Fruit fly (Drosophila melanogaster) whole organism, larva: Measurements from ENCODE around the gene disco-r.
A peak's percentile ranks its signal among the peaks of the same experiment; 100 is the strongest.

Source experiments
- noc ChIP-seq: fragments of 200-800 bp; sonication (Bioruptor generic); optimal IDR thresholded peaks from 3 replicates; lab custom pipeline; 2019; ENCODE audit warnings: missing biosample characterization, mild to moderate bottlenecking, missing genetic modification characterization, moderate library complexity

Gene disco-r

DNA sequence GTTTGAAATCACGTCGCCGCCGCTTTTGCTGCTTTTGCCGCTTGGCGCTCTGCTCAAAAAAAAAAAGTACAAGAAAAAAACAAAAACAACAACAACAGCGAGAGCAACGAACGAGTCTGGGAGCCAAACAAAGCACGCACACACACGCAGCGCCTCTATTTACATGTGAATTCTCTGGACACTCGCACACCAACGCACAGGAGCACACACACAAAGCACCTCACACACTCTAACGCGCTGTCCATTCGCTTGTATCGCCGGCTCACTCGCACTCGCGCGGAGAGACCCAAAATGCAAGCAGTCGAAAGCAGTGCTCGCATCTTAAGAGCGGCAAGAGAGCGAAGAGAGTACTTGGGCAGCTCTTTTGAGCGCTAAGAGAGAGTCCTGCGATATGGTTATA, at the start of gene disco-r:
disco-r (minus strand) TSS at position 4 of the 400 bp plus-strand sequence.
- no peak for TF ChIP-seq noc

DNA sequence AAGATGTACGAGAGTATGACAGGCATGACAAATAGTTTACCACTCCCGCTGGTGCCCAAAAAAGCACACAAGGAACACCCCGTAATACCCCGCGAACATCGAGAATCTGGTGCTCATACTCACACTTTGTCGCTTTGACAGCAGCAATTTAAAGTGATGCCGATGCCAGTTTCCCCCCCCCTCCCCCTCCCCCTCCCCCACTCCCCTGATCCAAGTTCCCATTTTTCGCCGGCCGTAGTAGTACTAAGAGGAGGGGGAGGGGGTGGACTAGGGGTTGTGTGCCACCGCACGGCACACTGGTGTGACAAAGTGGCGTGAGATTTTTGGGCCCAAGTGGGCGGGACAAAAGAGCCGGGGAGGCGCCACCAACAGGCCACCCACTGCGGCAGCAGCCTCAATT, 45.0 kb upstream of the disco-r start:
- no peak for TF ChIP-seq noc

DNA sequence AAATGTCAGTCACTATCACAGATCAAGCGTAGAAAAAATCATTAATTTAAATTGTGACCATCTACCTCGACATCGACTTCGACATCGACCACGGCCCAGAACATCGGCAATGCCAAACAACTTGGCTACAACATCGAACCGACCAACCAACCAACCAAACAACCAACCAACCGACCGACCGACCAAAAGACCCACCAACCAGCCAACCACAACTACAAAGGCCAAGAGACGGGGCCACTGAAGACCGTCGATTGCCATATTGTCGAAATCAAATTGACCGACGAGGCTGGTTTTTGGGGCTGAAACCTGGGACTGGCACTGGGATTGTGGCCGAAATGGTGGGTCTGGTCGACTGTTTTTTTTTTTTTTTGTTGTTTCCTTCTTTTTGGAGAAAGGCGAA, 26.3 kb upstream of the disco-r start:
- no peak for TF ChIP-seq noc

dm6 chrX:16171427-16171826, 22.6 kb upstream of the disco-r start:
- TF ChIP-seq noc: no peak

DNA sequence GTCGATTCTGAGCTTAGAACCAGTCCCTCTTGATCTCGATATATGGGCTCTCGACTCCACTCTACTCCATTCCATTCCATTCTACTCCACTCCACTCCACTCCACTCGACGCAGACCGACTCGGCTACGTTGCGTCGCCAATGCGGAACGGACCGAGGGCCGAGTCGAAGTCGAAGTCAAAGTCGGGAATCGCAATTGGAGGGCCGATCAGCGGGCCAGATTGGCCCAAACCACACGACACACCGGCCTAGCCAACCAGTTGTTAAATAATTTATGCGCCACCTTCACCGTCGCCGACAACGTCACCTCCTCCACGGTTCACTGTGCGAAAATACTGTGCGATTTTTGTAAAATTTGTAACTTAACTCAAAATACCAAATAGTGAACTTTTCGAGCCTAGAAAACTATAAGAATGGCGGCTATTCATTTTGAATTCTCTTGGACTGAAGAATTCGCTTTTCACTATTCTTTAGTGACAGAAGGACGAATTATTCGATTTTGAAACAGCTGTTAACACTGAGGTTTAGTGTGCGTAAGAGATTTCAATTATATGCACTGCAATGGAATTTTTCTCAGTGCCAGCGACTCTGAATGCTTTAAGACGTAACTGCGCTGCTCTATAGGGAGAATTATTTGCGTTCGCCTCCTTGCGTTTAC, 9.6 kb upstream of the disco-r start:
- TF ChIP-seq noc: no peak

DNA sequence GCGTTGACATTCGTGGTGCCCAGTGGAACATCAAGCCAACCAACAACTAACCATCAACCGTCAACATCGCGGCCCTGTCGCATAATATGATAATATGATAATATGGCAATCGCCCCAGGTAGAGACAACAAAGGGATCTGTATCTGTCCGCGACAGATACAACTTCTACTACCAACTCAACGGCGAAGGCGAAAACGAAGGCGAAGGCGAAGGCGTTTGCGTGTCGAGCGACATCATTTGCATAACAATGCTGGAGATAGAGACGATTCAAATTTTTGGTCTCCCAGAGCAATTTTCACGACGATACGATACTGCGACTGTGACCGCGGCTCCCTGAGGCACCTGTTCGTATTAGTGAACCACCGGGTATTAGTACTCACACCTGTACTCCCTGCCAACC, 8.7 kb upstream of the disco-r start:
- TF ChIP-seq noc: no peak

DNA sequence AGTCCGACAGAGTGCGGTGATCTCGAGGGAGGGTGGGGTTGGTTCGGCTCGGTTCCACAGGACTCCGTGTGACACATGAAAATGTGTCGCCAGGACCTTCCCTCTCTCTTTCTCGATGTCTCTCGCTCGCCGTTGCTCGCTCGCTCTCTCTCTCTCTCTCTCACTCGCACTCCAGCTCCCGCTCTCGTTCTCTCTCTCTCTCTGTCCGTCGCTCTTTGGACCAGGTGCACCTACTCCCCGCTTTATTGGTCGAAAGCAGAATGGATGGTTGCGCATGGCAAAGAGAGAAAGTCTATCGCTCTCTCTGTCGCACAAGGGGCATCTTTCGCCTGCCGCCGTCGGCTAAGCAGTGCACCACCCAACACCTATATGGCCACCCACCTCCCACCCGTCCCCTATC, 1.8 kb upstream of the disco-r start:
- TF ChIP-seq noc: no peak

DNA sequence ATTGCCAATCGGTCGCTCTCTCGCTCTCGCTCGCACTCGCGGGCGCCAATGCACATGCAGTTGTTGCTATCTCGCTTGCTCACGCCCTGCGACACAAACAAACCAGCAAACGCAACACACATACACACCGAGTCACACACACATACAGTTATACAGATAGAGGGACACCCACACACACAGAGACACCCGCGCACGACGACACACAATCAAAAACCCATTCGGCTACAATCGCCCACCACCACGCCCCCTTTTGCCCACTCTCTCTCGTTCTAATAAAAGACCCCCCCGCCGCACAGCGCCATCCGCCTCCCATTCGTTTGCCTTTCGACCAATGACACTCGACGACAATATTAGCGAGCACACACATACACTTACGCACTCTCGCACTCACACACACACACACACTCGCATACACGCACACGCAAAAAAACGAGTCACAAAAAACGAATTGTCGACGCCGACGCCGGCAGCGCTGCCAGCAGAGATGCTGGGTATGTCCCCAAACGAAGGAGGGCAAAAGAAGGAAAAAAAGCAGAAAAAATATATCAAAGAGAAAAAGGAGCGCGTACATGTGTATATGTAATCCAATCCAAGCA, 1.0 kb downstream of the disco-r start:
- no peak for TF ChIP-seq noc

dm6 chrX:16143012-16143411, 5.8 kb downstream of the disco-r start:
- TF ChIP-seq noc: no peak

DNA sequence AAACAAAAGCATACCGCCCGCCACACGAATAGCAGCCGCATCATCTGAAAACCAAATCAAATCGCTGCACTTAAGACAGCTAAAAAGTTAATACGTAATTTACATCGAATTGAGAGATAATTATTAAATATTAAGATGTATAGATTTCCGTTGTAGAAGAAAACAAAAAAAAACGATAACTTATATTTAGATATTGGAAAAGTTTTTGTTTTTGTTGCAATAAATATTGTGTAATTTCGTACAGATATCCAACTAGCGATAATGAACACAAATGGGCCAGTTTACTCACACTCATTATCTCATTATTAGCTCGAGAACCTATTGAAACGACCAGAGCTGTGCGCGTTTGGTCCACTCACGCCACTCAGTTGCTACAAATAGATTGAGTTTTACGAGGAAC, 8.2 kb downstream of the disco-r start:
- peak; percentile 37 for TF ChIP-seq noc

DNA sequence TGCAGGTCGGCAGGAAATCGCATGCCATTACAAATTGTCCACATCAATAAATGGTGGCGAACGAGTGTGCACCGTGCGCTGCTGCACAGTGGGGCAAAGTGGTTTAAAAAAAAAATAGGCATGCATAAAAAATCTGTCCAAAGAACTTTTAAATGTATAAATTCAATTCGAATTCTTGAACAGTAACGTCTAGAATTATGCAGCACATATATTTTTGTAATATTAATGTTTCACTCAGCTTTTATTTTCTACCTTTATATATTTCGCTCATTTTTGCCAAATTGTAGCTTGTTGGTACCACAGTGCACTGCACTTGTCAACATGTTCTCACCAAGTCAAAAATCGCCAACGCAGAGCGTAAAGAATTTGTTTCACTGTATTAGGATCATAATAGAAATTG, 9.7 kb downstream of the disco-r start:
- TF ChIP-seq noc: no peak

dm6 chrX:16135920-16136319, 12.9 kb downstream of the disco-r start:
- TF ChIP-seq noc: no peak

DNA sequence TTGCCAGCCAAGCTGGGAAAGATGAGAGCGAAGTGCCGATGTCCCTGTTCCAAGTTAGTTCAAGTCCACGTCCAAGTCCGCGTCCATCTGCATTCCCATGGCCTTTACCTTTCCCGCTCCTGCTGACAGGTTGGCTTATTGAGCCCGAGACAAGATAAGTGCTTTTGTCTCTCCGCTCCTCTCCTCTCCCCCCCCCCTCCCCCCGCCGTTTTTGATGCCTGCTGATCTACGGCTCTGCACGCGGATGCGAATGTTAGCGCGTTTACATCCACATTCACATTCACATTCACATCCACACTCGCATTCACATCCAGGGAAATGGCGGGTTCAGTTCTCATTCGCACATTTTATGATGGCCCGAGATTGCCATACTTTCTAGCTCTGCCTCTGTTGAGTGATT, 13.4 kb downstream of the disco-r start:
- no peak for TF ChIP-seq noc

dm6 chrX:16124236-16124635, 24.5 kb downstream of the disco-r start:
- TF ChIP-seq noc: no peak

dm6 chrX:16111655-16112054, 37.1 kb downstream of the disco-r start:
- TF ChIP-seq noc: no peak

dm6 chrX:16105715-16106114, 43.1 kb downstream of the disco-r start:
- no peak for TF ChIP-seq noc

DNA sequence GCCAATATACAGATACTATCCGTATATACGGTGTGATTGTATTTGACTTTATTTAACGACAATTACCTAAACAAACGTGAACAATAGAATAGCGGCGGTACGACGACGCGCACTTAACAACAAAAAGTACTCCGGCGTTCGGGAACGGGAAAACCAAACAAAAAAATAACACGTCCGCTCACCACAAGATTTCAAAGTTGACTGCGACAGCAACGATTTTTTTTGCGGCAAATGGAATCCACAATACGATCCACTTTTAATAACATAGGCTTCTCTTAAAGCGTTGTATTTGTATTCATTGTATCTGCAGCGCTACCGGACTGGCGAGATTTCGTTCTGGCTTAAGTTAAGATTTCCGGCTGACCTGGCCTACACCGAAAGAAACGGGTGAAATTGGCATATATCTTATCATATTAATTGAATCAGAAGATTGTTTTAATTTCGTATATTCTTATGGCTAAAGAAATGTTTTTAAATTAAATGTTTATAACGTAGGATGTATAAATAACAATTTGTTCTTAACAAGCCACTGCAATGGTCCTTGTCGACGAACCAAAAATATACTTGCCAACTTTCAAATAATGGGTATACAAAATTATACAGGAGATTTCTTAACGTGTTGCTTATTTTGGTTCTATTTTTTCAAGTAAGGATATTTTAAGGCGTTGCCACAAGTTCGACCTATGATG, 43.9 kb downstream of the disco-r start, which contains the start of the genes CG42353 and CG42354:
CG42353 (minus strand) TSS at position 209 of the 689 bp plus-strand sequence.
CG42354 (minus strand) TSS at position 209 of the 689 bp plus-strand sequence.
- peak; percentile 55 for TF ChIP-seq noc
